Fruit fly (Drosophila melanogaster) whole organism, embryonic: ENCODE measurements around the gene Psn.
A peak's percentile ranks its signal among the peaks of the same experiment; 100 is the strongest.

Experiments
- Asciz ChIP-seq: fragments of 200-800 bp; sonication (Bioruptor generic); optimal IDR thresholded peaks from 2 replicates; lab custom pipeline; 2017; ENCODE audit warnings: missing biosample characterization, mild to moderate bottlenecking, missing genetic modification characterization, missing genetic modification reagents
- Bdp1 ChIP-seq: fragments of 200-800 bp; sonication (Bioruptor generic); optimal IDR thresholded peaks from 3 replicates; lab custom pipeline; 2016; ENCODE audit warnings: missing biosample characterization, missing genetic modification characterization
- C15 ChIP-seq: fragments of 200-800 bp; sonication (Bioruptor generic); IDR thresholded peaks from 3 replicates; pipeline ENCODE4 v1.3.6; 2022; ENCODE audit warnings: missing biosample characterization, missing genetic modification characterization
- CG15011 ChIP-seq: fragments of 200-800 bp; sonication (Bioruptor generic); optimal IDR thresholded peaks from 3 replicates; lab custom pipeline; 2018; ENCODE audit warnings: missing biosample characterization, mild to moderate bottlenecking, missing genetic modification characterization
- CG17361 ChIP-seq: fragments of 200-800 bp; sonication (Bioruptor generic); IDR thresholded peaks from 3 replicates; pipeline ENCODE4 v1.3.6; 2022; ENCODE audit warnings: missing biosample characterization, missing genetic modification characterization
- CG17385 ChIP-seq: fragments of 200-800 bp; sonication (Bioruptor generic); optimal IDR thresholded peaks from 3 replicates; lab custom pipeline; 2018; ENCODE audit warnings: missing biosample characterization, mild to moderate bottlenecking, missing genetic modification characterization
- CG17568 ChIP-seq: fragments of 200-800 bp; sonication (Bioruptor generic); optimal IDR thresholded peaks from 2 replicates; lab custom pipeline; 2018; ENCODE audit warnings: missing biosample characterization, mild to moderate bottlenecking, missing genetic modification characterization, moderate library complexity
- CG2116 ChIP-seq: fragments of 200-800 bp; sonication (Bioruptor generic); optimal IDR thresholded peaks from 3 replicates; lab custom pipeline; 2018; ENCODE audit warnings: missing biosample characterization, mild to moderate bottlenecking, missing genetic modification characterization
- CG2678 ChIP-seq: fragments of 200-800 bp; sonication (Bioruptor generic); optimal IDR thresholded peaks from 3 replicates; lab custom pipeline; 2019; ENCODE audit warnings: missing biosample characterization, mild to moderate bottlenecking, missing genetic modification characterization, moderate library complexity
- CG33557 ChIP-seq: fragments of 200-800 bp; sonication (Bioruptor generic); optimal IDR thresholded peaks from 2 replicates; lab custom pipeline; 2019; ENCODE audit warnings: missing biosample characterization, mild to moderate bottlenecking, missing genetic modification characterization, moderate library complexity
- CG3995 ChIP-seq: fragments of 200-800 bp; sonication (Bioruptor generic); optimal IDR thresholded peaks from 3 replicates; lab custom pipeline; 2016; ENCODE audit warnings: missing biosample characterization, missing genetic modification characterization
- CG6683 ChIP-seq: fragments of 200-800 bp; sonication (Bioruptor generic); optimal IDR thresholded peaks from 2 replicates; lab custom pipeline; 2017; ENCODE audit warnings: missing biosample characterization, mild to moderate bottlenecking, missing genetic modification characterization, missing genetic modification reagents
- CG6765 ChIP-seq: fragments of 200-800 bp; sonication (Bioruptor generic); optimal IDR thresholded peaks from 3 replicates; lab custom pipeline; 2017; ENCODE audit warnings: missing biosample characterization, mild to moderate bottlenecking, missing genetic modification characterization
- CG7928 ChIP-seq: fragments of 200-800 bp; sonication (Bioruptor generic); optimal IDR thresholded peaks from 2 replicates; lab custom pipeline; 2017; ENCODE audit warnings: missing biosample characterization, mild to moderate bottlenecking, missing genetic modification characterization
- CG9727 ChIP-seq: fragments of 200-800 bp; sonication (Bioruptor generic); optimal IDR thresholded peaks from 3 replicates; lab custom pipeline; 2017; ENCODE audit warnings: missing biosample characterization, mild to moderate bottlenecking, missing genetic modification characterization
- CHES-1-like ChIP-seq: fragments of 200-800 bp; sonication (Bioruptor generic); optimal IDR thresholded peaks from 2 replicates; lab custom pipeline; 2016; ENCODE audit warnings: missing biosample characterization, missing genetic modification characterization
- D ChIP-seq, 2 experiments: fragments of 200-800 bp in 1 of 2; fragments of >200 bp in 1 of 2; sonication (Bioruptor generic) in 1 of 2; optimal IDR thresholded peaks; 2 replicates in 1 of 2; 3 replicates in 1 of 2; lab custom pipeline; 2017; ENCODE audit warnings: mild to moderate bottlenecking in 1 of 2, missing biosample characterization in 1 of 2, missing genetic modification characterization in 1 of 2, missing genetic modification reagents in 1 of 2
- Dip2 ChIP-seq: fragments of 200-800 bp; sonication (Bioruptor generic); IDR thresholded peaks from 2 replicates; pipeline ENCODE4 v1.3.6; 2022; ENCODE audit warnings: missing biosample characterization, missing genetic modification characterization
- Doc2 ChIP-seq: fragments of 200-800 bp; sonication (Bioruptor generic); IDR thresholded peaks from 2 replicates; pipeline ENCODE4 v1.3.6; 2022; ENCODE audit warnings: missing biosample characterization, missing genetic modification characterization
- Elba2 ChIP-seq: fragments of 200-800 bp; sonication (Bioruptor generic); optimal IDR thresholded peaks from 3 replicates; lab custom pipeline; 2016; ENCODE audit warnings: missing biosample characterization, missing genetic modification characterization
- Fer1 ChIP-seq: fragments of 200-800 bp; sonication (Bioruptor generic); optimal IDR thresholded peaks from 2 replicates; lab custom pipeline; 2017; ENCODE audit warnings: missing biosample characterization, mild to moderate bottlenecking, missing genetic modification characterization
- Hmr ChIP-seq: fragments of 200-800 bp; sonication (Bioruptor generic); optimal IDR thresholded peaks from 3 replicates; lab custom pipeline; 2017; ENCODE audit warnings: mild to moderate bottlenecking, missing biosample characterization, missing genetic modification reagents, missing genetic modification characterization
- Hr51 ChIP-seq, 2 experiments: fragments of 200-800 bp; sonication (Bioruptor generic); optimal IDR thresholded peaks; 2 replicates in 1 of 2; 3 replicates in 1 of 2; lab custom pipeline; 2016 to 2018; ENCODE audit warnings: missing biosample characterization in 2 of 2, missing genetic modification characterization in 2 of 2, mild to moderate bottlenecking in 1 of 2, moderate library complexity in 1 of 2
- Med ChIP-seq: fragments of 200-800 bp; sonication (Bioruptor generic); peaks from one replicate; lab custom pipeline; 2016; ENCODE audit warnings: missing biosample characterization, missing genetic modification characterization, mild to moderate bottlenecking, inconsistent platforms, moderate library complexity
- Mrtf ChIP-seq: fragments of 200-800 bp; sonication (Bioruptor generic); IDR thresholded peaks from 3 replicates; pipeline ENCODE4 v1.3.6; 2022; ENCODE audit warnings: missing biosample characterization, missing genetic modification characterization
- Nf-YC ChIP-seq: fragments of 200-800 bp; optimal IDR thresholded peaks from 3 replicates; lab custom pipeline; 2019; ENCODE audit warnings: missing biosample characterization, mild to moderate bottlenecking, missing genetic modification characterization, moderate library complexity
- Ptx1 ChIP-seq: fragments of 200-800 bp; sonication (Bioruptor generic); IDR thresholded peaks from 2 replicates; pipeline ENCODE4 v1.3.6; 2022; ENCODE audit warnings: missing biosample characterization, missing genetic modification characterization
- Six4 ChIP-seq: fragments of 200-800 bp; sonication (Bioruptor generic); optimal IDR thresholded peaks from 2 replicates; lab custom pipeline; 2016; ENCODE audit warnings: missing biosample characterization, missing genetic modification characterization
- Spps ChIP-seq: fragments of 200-800 bp; sonication (Bioruptor generic); optimal IDR thresholded peaks from 2 replicates; lab custom pipeline; 2018; ENCODE audit warnings: missing biosample characterization, mild to moderate bottlenecking, missing genetic modification characterization
- Taf1 ChIP-seq: fragments of 200-800 bp; sonication (Bioruptor generic); IDR thresholded peaks from 2 replicates; pipeline ENCODE4 v1.3.6; 2022; ENCODE audit warnings: missing biosample characterization, missing genetic modification characterization
- Xbp1 ChIP-seq: fragments of 200-800 bp; sonication (Bioruptor generic); optimal IDR thresholded peaks from 3 replicates; lab custom pipeline; 2016; ENCODE audit warnings: missing biosample characterization, mild to moderate bottlenecking, missing genetic modification characterization
- bowl ChIP-seq: fragments of 200-800 bp; sonication (Bioruptor generic); IDR thresholded peaks from 2 replicates; pipeline ENCODE4 v1.3.6; 2022; ENCODE audit warnings: missing biosample characterization, missing genetic modification characterization
- chinmo ChIP-seq: fragments of 200-800 bp; sonication (Bioruptor generic); IDR thresholded peaks from 4 replicates; pipeline ENCODE4 v1.3.6; 2022; ENCODE audit warnings: missing biosample characterization, missing genetic modification characterization; ENCODE audit not compliant: partially characterized antibody
- fd64A ChIP-seq: fragments of 200-800 bp; sonication (Bioruptor generic); optimal IDR thresholded peaks from 3 replicates; lab custom pipeline; 2018; ENCODE audit warnings: missing biosample characterization, mild to moderate bottlenecking, missing genetic modification characterization
- gro ChIP-seq: fragments of 200-800 bp; sonication (Bioruptor generic); optimal IDR thresholded peaks from 2 replicates; lab custom pipeline; 2016; ENCODE audit warnings: missing biosample characterization, missing genetic modification characterization
- lmd ChIP-seq: fragments of 200-800 bp; sonication (Bioruptor generic); IDR thresholded peaks from 2 replicates; pipeline ENCODE4 v1.3.6; 2022; ENCODE audit warnings: missing biosample characterization, missing genetic modification characterization
- luna ChIP-seq: fragments of 200-800 bp; sonication (Bioruptor generic); optimal IDR thresholded peaks from 2 replicates; lab custom pipeline; 2016; ENCODE audit warnings: missing biosample characterization, missing genetic modification characterization
- nmo ChIP-seq: fragments of 200-800 bp; sonication (Bioruptor generic); optimal IDR thresholded peaks from 2 replicates; lab custom pipeline; 2018; ENCODE audit warnings: missing biosample characterization, mild to moderate bottlenecking, missing genetic modification characterization, moderate library complexity
- oc ChIP-seq: fragments of 200-800 bp; sonication (Bioruptor generic); optimal IDR thresholded peaks from 2 replicates; lab custom pipeline; 2018; ENCODE audit warnings: missing biosample characterization, mild to moderate bottlenecking, missing genetic modification characterization, moderate library complexity
- otp ChIP-seq: fragments of 200-800 bp; sonication (Bioruptor generic); IDR thresholded peaks from 3 replicates; pipeline ENCODE4, ENCODE4 v1.3.6; 2022; ENCODE audit warnings: missing biosample characterization, missing genetic modification characterization
- pita ChIP-seq: fragments of 200-800 bp; sonication (Bioruptor generic); optimal IDR thresholded peaks from 2 replicates; lab custom pipeline; 2017; ENCODE audit warnings: missing biosample characterization, mild to moderate bottlenecking, missing genetic modification characterization
- pum ChIP-seq: fragments of 200-800 bp; sonication (Bioruptor generic); optimal IDR thresholded peaks from 2 replicates; lab custom pipeline; 2016; ENCODE audit warnings: missing biosample characterization, missing genetic modification characterization
- so ChIP-seq: fragments of 200-800 bp; sonication (Bioruptor generic); IDR thresholded peaks from 3 replicates; pipeline ENCODE4 v1.3.6; 2022; ENCODE audit warnings: missing biosample characterization, missing genetic modification characterization
- sob ChIP-seq: fragments of 200-800 bp; sonication (Bioruptor generic); IDR thresholded peaks from 2 replicates; pipeline ENCODE4 v1.3.6; 2022; ENCODE audit warnings: missing biosample characterization, missing genetic modification characterization
- stc ChIP-seq: fragments of 200-800 bp; sonication (Bioruptor generic); IDR thresholded peaks from 2 replicates; pipeline ENCODE4 v1.3.6; 2022; ENCODE audit warnings: missing biosample characterization, missing genetic modification characterization
- sug ChIP-seq: fragments of 200-800 bp; optimal IDR thresholded peaks from 2 replicates; lab custom pipeline; 2019; ENCODE audit warnings: missing biosample characterization, mild to moderate bottlenecking, missing genetic modification characterization, moderate library complexity
- tin ChIP-seq: fragments of 200-800 bp; sonication (Bioruptor generic); optimal IDR thresholded peaks from 3 replicates; lab custom pipeline; 2016; ENCODE audit warnings: missing biosample characterization, missing genetic modification characterization
- tio ChIP-seq: fragments of 200-800 bp; sonication (Bioruptor generic); optimal IDR thresholded peaks from 2 replicates; lab custom pipeline; 2017; ENCODE audit warnings: missing biosample characterization, missing genetic modification characterization, inconsistent platforms
- tll ChIP-seq, 2 experiments: fragments of 200-800 bp in 1 of 2; fragments of >200 bp in 1 of 2; sonication (Bioruptor generic) in 1 of 2; optimal IDR thresholded peaks; 2 replicates each; lab custom pipeline; 2017 to 2019; ENCODE audit warnings: missing biosample characterization in 2 of 2, missing genetic modification characterization in 2 of 2, mild to moderate bottlenecking in 1 of 2, moderate library complexity in 1 of 2
- unpg ChIP-seq: fragments of 200-800 bp; sonication (Bioruptor generic); optimal IDR thresholded peaks from 3 replicates; lab custom pipeline; 2018; ENCODE audit warnings: missing biosample characterization, mild to moderate bottlenecking, missing genetic modification characterization, moderate library complexity

Gene Psn

dm6 chr3L:20388983-20389382, 43.3 kb upstream of the Psn start (continued):
- TF ChIP-seq Hmr (GFP tag; lab: Kevin White, UChicago) (peak; percentile 59), CG9727 (GFP tag; lab: Kevin White, UChicago) (no peak), Six4 (GFP tag; lab: Kevin White, UChicago) (no peak), Elba2 (GFP tag; lab: Kevin White, UChicago) (no peak), stc (GFP tag; lab: Robert Waterston, UW) (no peak), D (optimal IDR thresholded peaks at IDR 0.05; lab: Kevin White, UChicago) (no peak), D (GFP tag; optimal IDR thresholded peaks at IDR 0.05; lab: Kevin White, UChicago) (no peak), chinmo (GFP tag; lab: Robert Waterston, UW) (peak; percentile 82; the same call in 2 of the 4 replicates), CG17385 (GFP tag; lab: Kevin White, UChicago) (peak; percentile 13), CG17361 (0 out of 3 replicates have a peak, but pooled peaks have one; percentile 17), otp (GFP tag; lab: Robert Waterston, UW) (no peak), Xbp1 (GFP tag; lab: Kevin White, UChicago) (peak; percentile 35), sob (peak; percentile 35; the same call in 1 of the 2 replicates), Dip2 (no peak), CG6683 (GFP tag; lab: Kevin White, UChicago) (no peak), Mrtf (0 out of 3 replicates have a peak, but pooled peaks have one; percentile 36), CG6765 (GFP tag; lab: Kevin White, UChicago) (no peak), luna (no peak), CG2116 (no peak), sug (tag; lab: Kevin White, UChicago) (peak; percentile 79), so (GFP tag; lab: Robert Waterston, UW) (peak; percentile 66; the same call in 2 of the 3 replicates), Med (peak; percentile 92), C15 (GFP tag; lab: Robert Waterston, UW) (no peak), unpg (GFP tag; lab: Kevin White, UChicago) (peak; percentile 48), Asciz (GFP tag; lab: Kevin White, UChicago) (no peak), oc (tag; lab: Kevin White, UChicago) (no peak), tio (GFP tag; lab: Kevin White, UChicago) (no peak), CG17568 (GFP tag; lab: Kevin White, UChicago) (no peak), CG2678 (tag; lab: Kevin White, UChicago) (peak; percentile 60), lmd (GFP tag; lab: Robert Waterston, UW) (peak; percentile 15; the same call in 1 of the 2 replicates), Ptx1 (GFP tag; lab: Robert Waterston, UW) (peak; percentile 57), Hr51 (GFP tag; optimal IDR thresholded peaks at IDR 0.05; lab: Kevin White, UChicago) (peak in 1 of 2 experiments; percentile 50), Doc2 (GFP tag; lab: Robert Waterston, UW) (no peak), tll (GFP tag; optimal IDR thresholded peaks at IDR 0.05; lab: Kevin White, UChicago) (no peak), nmo (GFP tag; lab: Kevin White, UChicago) (peak; percentile 0), Bdp1 (GFP tag; lab: Kevin White, UChicago) (no peak), Nf-YC (tag; lab: Kevin White, UChicago) (no peak), CG15011 (no peak), Taf1 (GFP tag; lab: Robert Waterston, UW) (no peak), Fer1 (GFP tag; lab: Kevin White, UChicago) (peak; percentile 59), pum (GFP tag; lab: Kevin White, UChicago) (peak; percentile 16), CG7928 (GFP tag; lab: Kevin White, UChicago) (no peak), Spps (tag; lab: Kevin White, UChicago) (no peak), CG33557 (GFP tag; lab: Kevin White, UChicago) (no peak), pita (GFP tag; lab: Kevin White, UChicago) (no peak), CG3995 (no peak), CHES-1-like (GFP tag; lab: Kevin White, UChicago) (peak; percentile 36), fd64A (GFP tag; lab: Kevin White, UChicago) (no peak), bowl (GFP tag; lab: Robert Waterston, UW) (no peak), gro (peak; percentile 73), tin (GFP tag; lab: Kevin White, UChicago) (no peak)
